Fruit fly (Drosophila melanogaster): ENCODE data around the gene CG31496.

The CG31496 gene

dm6 chr3R:7346445-7346844 is 1.6 kb downstream of the CG31496 start, which contains the start of gene nxf4 (continued):
- TF ChIP-seq CoRest (tag; optimal IDR thresholded peaks at IDR 0.05) (peak; percentile 75), Dref (GFP tag; IDR thresholded peaks at IDR 0.05) (0 out of 2 replicates have a peak, but pooled peaks have one; percentile 29), Kr (GFP tag; optimal IDR thresholded peaks at IDR 0.05) (no peak), CG7839 (tag; optimal IDR thresholded peaks at IDR 0.05) (peak; percentile 69), Camta (GFP tag; optimal IDR thresholded peaks at IDR 0.05) (peak; percentile 73), dati (GFP tag; IDR thresholded peaks at IDR 0.05) (no peak), klu (GFP tag; IDR thresholded peaks at IDR 0.05) (peak; percentile 53), CG9932 (GFP tag; IDR thresholded peaks at IDR 0.05) (peak; percentile 85), ranshi (GFP tag; IDR thresholded peaks at IDR 0.05) (peak; percentile 66; the same call in 1 of the 2 replicates), BEAF-32 (GFP tag; optimal IDR thresholded peaks at IDR 0.05) (peak; percentile 26), Gug (GFP tag; IDR thresholded peaks at IDR 0.05) (peak; percentile 52; the same call in 1 of the 4 replicates), D19A (tag; optimal IDR thresholded peaks at IDR 0.05) (peak; percentile 36), Optix (GFP tag; IDR thresholded peaks at IDR 0.05) (peak; percentile 76), CG42726 (GFP tag; IDR thresholded peaks at IDR 0.05; ENCODE audit: partially characterized antibody) (peak; percentile 83), CG10654 (GFP tag; optimal IDR thresholded peaks at IDR 0.05) (peak; percentile 75), CG18011 (GFP tag; optimal IDR thresholded peaks at IDR 0.05) (peak; percentile 24), CG32772 (GFP tag; IDR thresholded peaks at IDR 0.05) (peak; percentile 62), CHES-1-like (GFP tag; optimal IDR thresholded peaks at IDR 0.05) (peak; percentile 57), kni (GFP tag; optimal IDR thresholded peaks at IDR 0.05) (no peak), corto (GFP tag; optimal IDR thresholded peaks at IDR 0.05) (no peak), B-H2 (GFP tag; optimal IDR thresholded peaks at IDR 0.05) (peak; percentile 45), CG13624 (GFP tag; optimal IDR thresholded peaks at IDR 0.05) (peak; percentile 75), wdn (GFP tag; IDR thresholded peaks at IDR 0.05) (0 out of 2 replicates have a peak, but pooled peaks have one; percentile 18), CG1529 (GFP tag; optimal IDR thresholded peaks at IDR 0.05) (peak; percentile 34), Lpt (GFP tag; optimal IDR thresholded peaks at IDR 0.05) (peak; percentile 44), PHDP (tag; optimal IDR thresholded peaks at IDR 0.05) (peak; percentile 76), crp (GFP tag; optimal IDR thresholded peaks at IDR 0.05) (peak in 1 of 2 experiments; percentile 19), CG10565 (GFP tag; optimal IDR thresholded peaks at IDR 0.05) (no peak), Sox100B (GFP tag; optimal IDR thresholded peaks at IDR 0.05) (no peak), scrt (GFP tag; optimal IDR thresholded peaks at IDR 0.05) (no peak), slou (GFP tag; optimal IDR thresholded peaks at IDR 0.05) (peak; percentile 64), grn (GFP tag; optimal IDR thresholded peaks at IDR 0.05) (peak; percentile 10), H15 (GFP tag; IDR thresholded peaks at IDR 0.05) (peak; percentile 62; the same call in 1 of the 3 replicates), CG7745 (tag; optimal IDR thresholded peaks at IDR 0.05) (no peak), D19B (GFP tag; optimal IDR thresholded peaks at IDR 0.05) (peak; percentile 39), CG14441 (GFP tag; IDR thresholded peaks at IDR 0.05) (peak; percentile 65), CG6254 (GFP tag; optimal IDR thresholded peaks at IDR 0.05) (no peak), al (GFP tag; IDR thresholded peaks at IDR 0.05) (peak; percentile 55; the same call in 1 of the 2 replicates), CG4854 (GFP tag; optimal IDR thresholded peaks at IDR 0.05) (peak; percentile 77), CG1233 (GFP tag; optimal IDR thresholded peaks at IDR 0.05) (peak; percentile 61), mirr (GFP tag; optimal IDR thresholded peaks at IDR 0.05) (peak; percentile 31), CG18599 (GFP tag; optimal IDR thresholded peaks at IDR 0.05) (peak; percentile 11), CG30431 (GFP tag; optimal IDR thresholded peaks at IDR 0.05) (peak; percentile 69), CG4707 (GFP tag; optimal IDR thresholded peaks at IDR 0.05) (peak; percentile 32), CG8478 (optimal IDR thresholded peaks at IDR 0.05) (peak; percentile 72), CG8290 (GFP tag; optimal IDR thresholded peaks at IDR 0.05) (peak; percentile 81), CG8290 (tag; optimal IDR thresholded peaks at IDR 0.05) (peak in 1 of 2 experiments; percentile 72), CG5953 (GFP tag; IDR thresholded peaks at IDR 0.05) (0 out of 2 replicates have a peak, but pooled peaks have one; percentile 20), CG16815 (GFP tag; optimal IDR thresholded peaks at IDR 0.05) (peak; percentile 64), CG18476 (GFP tag; optimal IDR thresholded peaks at IDR 0.05) (peak; percentile 39), az2 (GFP tag; optimal IDR thresholded peaks at IDR 0.05) (peak; percentile 85)
